Fruit fly (Drosophila melanogaster) whole organism, embryonic: ENCODE measurements around the gene CIA30.
A peak's percentile ranks its signal among the peaks of the same experiment; 100 is the strongest.

Experiments used
- Atf-2 ChIP-seq: fragments of 200-800 bp; sonication (Bioruptor generic); optimal IDR thresholded peaks from 2 replicates; lab custom pipeline; 2016; ENCODE audit warnings: missing biosample characterization, missing genetic modification characterization
- CG1024 ChIP-seq: fragments of 200-800 bp; sonication (Bioruptor generic); IDR thresholded peaks from 2 replicates; pipeline ENCODE4 v1.3.6; 2022; ENCODE audit warnings: missing biosample characterization, missing genetic modification characterization
- CG10431 ChIP-seq: fragments of 200-800 bp; sonication (Bioruptor generic); optimal IDR thresholded peaks from 3 replicates; lab custom pipeline; 2018; ENCODE audit warnings: missing biosample characterization, mild to moderate bottlenecking, missing genetic modification characterization
- CG15269 ChIP-seq: fragments of 200-800 bp; sonication (Bioruptor generic); optimal IDR thresholded peaks from 2 replicates; lab custom pipeline; 2018; ENCODE audit warnings: missing biosample characterization, mild to moderate bottlenecking, missing genetic modification characterization, moderate library complexity
- CG15479 ChIP-seq: fragments of 200-800 bp; sonication (Bioruptor generic); optimal IDR thresholded peaks from 3 replicates; lab custom pipeline; 2019; ENCODE audit warnings: missing biosample characterization, mild to moderate bottlenecking, missing genetic modification characterization, moderate library complexity
- CG2202 ChIP-seq: fragments of 200-800 bp; sonication (Bioruptor generic); optimal IDR thresholded peaks from 2 replicates; lab custom pipeline; 2018; ENCODE audit warnings: missing biosample characterization, mild to moderate bottlenecking, missing genetic modification characterization
- CG2875 ChIP-seq: fragments of 200-800 bp; sonication (Bioruptor generic); optimal IDR thresholded peaks from 2 replicates; lab custom pipeline; 2017; ENCODE audit warnings: missing biosample characterization, mild to moderate bottlenecking, missing genetic modification characterization, missing genetic modification reagents
- CG31441 ChIP-seq: fragments of 200-800 bp; sonication (Bioruptor generic); IDR thresholded peaks from 2 replicates; pipeline ENCODE4 v1.3.6; 2022; ENCODE audit warnings: missing biosample characterization, missing genetic modification characterization
- CG32532 ChIP-seq: fragments of 200-800 bp; sonication (Bioruptor generic); IDR thresholded peaks from 2 replicates; pipeline ENCODE4 v1.3.6; 2022; ENCODE audit warnings: missing biosample characterization, missing genetic modification characterization
- CG3281 ChIP-seq: fragments of 200-800 bp; sonication (Bioruptor generic); optimal IDR thresholded peaks from 3 replicates; lab custom pipeline; 2017; ENCODE audit warnings: missing biosample characterization, mild to moderate bottlenecking, missing genetic modification characterization
- CG33557 ChIP-seq: fragments of 200-800 bp; sonication (Bioruptor generic); optimal IDR thresholded peaks from 2 replicates; lab custom pipeline; 2019; ENCODE audit warnings: missing biosample characterization, mild to moderate bottlenecking, missing genetic modification characterization, moderate library complexity
- CG34224 ChIP-seq: fragments of 200-800 bp; sonication (Bioruptor generic); IDR thresholded peaks from 3 replicates; pipeline ENCODE4 v1.3.6; 2022; ENCODE audit warnings: missing biosample characterization, missing genetic modification characterization; ENCODE audit not compliant: partially characterized antibody
- CG4617 ChIP-seq: fragments of 200-800 bp; sonication (Bioruptor generic); optimal IDR thresholded peaks from 3 replicates; lab custom pipeline; 2016; ENCODE audit warnings: missing biosample characterization, missing genetic modification characterization, borderline replicate concordance
- CG4854 ChIP-seq: fragments of 200-800 bp; sonication (Bioruptor generic); optimal IDR thresholded peaks from 2 replicates; lab custom pipeline; 2016; ENCODE audit warnings: missing biosample characterization, missing genetic modification characterization, inconsistent platforms
- CG6272 ChIP-seq: fragments of 200-800 bp; sonication (Bioruptor generic); IDR thresholded peaks from 2 replicates; pipeline ENCODE4 v1.3.6; 2022; ENCODE audit warnings: missing biosample characterization, missing genetic modification characterization
- CG6689 ChIP-seq: fragments of 200-800 bp; sonication (Bioruptor generic); IDR thresholded peaks from 2 replicates; pipeline ENCODE4 v1.3.6; 2022; ENCODE audit warnings: missing biosample characterization, missing genetic modification characterization
- CG6765 ChIP-seq: fragments of 200-800 bp; sonication (Bioruptor generic); optimal IDR thresholded peaks from 3 replicates; lab custom pipeline; 2017; ENCODE audit warnings: missing biosample characterization, mild to moderate bottlenecking, missing genetic modification characterization
- CG7786 ChIP-seq: fragments of 200-800 bp; sonication (Bioruptor generic); optimal IDR thresholded peaks from 2 replicates; lab custom pipeline; 2016; ENCODE audit warnings: missing biosample characterization, missing genetic modification characterization
- CG7963 ChIP-seq: fragments of 200-800 bp; sonication (Bioruptor generic); IDR thresholded peaks from 3 replicates; pipeline ENCODE4 v1.3.6; 2022; ENCODE audit warnings: missing biosample characterization, missing genetic modification characterization; ENCODE audit not compliant: partially characterized antibody
- CG8478 ChIP-seq: fragments of >200 bp; optimal IDR thresholded peaks from 2 replicates; lab custom pipeline; 2018
- Camta ChIP-seq: fragments of 200-800 bp; sonication (Bioruptor generic); optimal IDR thresholded peaks from 2 replicates; lab custom pipeline; 2016; ENCODE audit warnings: missing biosample characterization, missing genetic modification characterization
- CkIIα-i1 ChIP-seq: fragments of 200-800 bp; sonication (Bioruptor generic); IDR thresholded peaks from 2 replicates; pipeline ENCODE4 v1.3.6; 2022; ENCODE audit warnings: missing biosample characterization, missing genetic modification characterization
- Doc2 ChIP-seq: fragments of 200-800 bp; sonication (Bioruptor generic); IDR thresholded peaks from 2 replicates; pipeline ENCODE4 v1.3.6; 2022; ENCODE audit warnings: missing biosample characterization, missing genetic modification characterization
- H15 ChIP-seq: fragments of 200-800 bp; sonication (Bioruptor generic); IDR thresholded peaks from 3 replicates; pipeline ENCODE4 v1.3.6; 2022; ENCODE audit warnings: missing biosample characterization, missing genetic modification characterization
- H2.0 ChIP-seq: fragments of 200-800 bp; sonication (Bioruptor generic); IDR thresholded peaks from 2 replicates; pipeline ENCODE4 v1.3.6; 2022; ENCODE audit warnings: missing biosample characterization, missing genetic modification characterization
- HLHmδ ChIP-seq: fragments of 200-800 bp; sonication (Bioruptor generic); optimal IDR thresholded peaks from 2 replicates; lab custom pipeline; 2018; ENCODE audit warnings: missing biosample characterization, mild to moderate bottlenecking, missing genetic modification characterization, moderate library complexity
- Hr51 ChIP-seq, 2 experiments: fragments of 200-800 bp; sonication (Bioruptor generic); optimal IDR thresholded peaks; 2 replicates in 1 of 2; 3 replicates in 1 of 2; lab custom pipeline; 2016 to 2018; ENCODE audit warnings: missing biosample characterization in 2 of 2, missing genetic modification characterization in 2 of 2, mild to moderate bottlenecking in 1 of 2, moderate library complexity in 1 of 2
- Myb ChIP-seq: fragments of 200-800 bp; sonication (Bioruptor generic); optimal IDR thresholded peaks from 2 replicates; lab custom pipeline; 2016; ENCODE audit warnings: missing biosample characterization, missing genetic modification characterization
- NC2α ChIP-seq: fragments of 200-800 bp; sonication (Bioruptor generic); optimal IDR thresholded peaks from 2 replicates; lab custom pipeline; 2016; ENCODE audit warnings: missing biosample characterization, missing genetic modification characterization
- Neu2 ChIP-seq: fragments of 200-800 bp; sonication (Bioruptor generic); optimal IDR thresholded peaks from 3 replicates; lab custom pipeline; 2016; ENCODE audit warnings: missing biosample characterization, missing genetic modification characterization, borderline replicate concordance
- Usf ChIP-seq: fragments of 200-800 bp; sonication (Bioruptor generic); optimal IDR thresholded peaks from 2 replicates; lab custom pipeline; 2017; ENCODE audit warnings: missing genotype, missing biosample characterization, missing genetic modification characterization
- Xrp1 ChIP-seq: fragments of 200-800 bp; sonication (Bioruptor generic); IDR thresholded peaks from 2 replicates; pipeline ENCODE4 v1.3.6; 2022; ENCODE audit warnings: missing biosample characterization, missing genetic modification characterization
- abd-A ChIP-seq: fragments of 200-800 bp; sonication (Bioruptor generic); optimal IDR thresholded peaks from 3 replicates; lab custom pipeline; 2019; ENCODE audit warnings: missing biosample characterization, mild to moderate bottlenecking, missing genetic modification characterization, moderate library complexity
- cas ChIP-seq: fragments of 200-800 bp; sonication (Bioruptor generic); IDR thresholded peaks from 2 replicates; pipeline ENCODE4 v1.3.6; 2022; ENCODE audit warnings: missing biosample characterization, missing genetic modification characterization
- cg ChIP-seq: fragments of 200-800 bp; sonication (Bioruptor generic); optimal IDR thresholded peaks from 3 replicates; lab custom pipeline; 2019; ENCODE audit warnings: missing biosample characterization, mild to moderate bottlenecking, missing genetic modification characterization, moderate library complexity
- croc ChIP-seq: fragments of 200-800 bp; sonication (Bioruptor generic); conservative IDR thresholded peaks from 3 replicates; pipeline ENCODE4 v1.3.6; 2022; ENCODE audit warnings: missing biosample characterization, missing genetic modification characterization
- crol ChIP-seq: fragments of 200-800 bp; sonication (Bioruptor generic); IDR thresholded peaks from 2 replicates; pipeline ENCODE4 v1.3.6; 2022; ENCODE audit warnings: missing biosample characterization, missing genetic modification characterization
- cwo ChIP-seq: fragments of 200-800 bp; sonication (Bioruptor generic); optimal IDR thresholded peaks from 3 replicates; lab custom pipeline; 2017; ENCODE audit warnings: missing biosample characterization, missing genetic modification characterization, mild to moderate bottlenecking, moderate library complexity, missing genetic modification reagents
- dm ChIP-seq: fragments of 200-800 bp; sonication (Bioruptor generic); optimal IDR thresholded peaks from 3 replicates; lab custom pipeline; 2016; ENCODE audit warnings: missing biosample characterization, missing genetic modification characterization
- fru ChIP-seq: fragments of >200 bp; optimal IDR thresholded peaks from 2 replicates; lab custom pipeline; 2017
- gem ChIP-seq: fragments of 200-800 bp; sonication (Bioruptor generic); optimal IDR thresholded peaks from 2 replicates; lab custom pipeline; 2019; ENCODE audit warnings: missing biosample characterization, mild to moderate bottlenecking, missing genetic modification characterization, moderate library complexity
- inv ChIP-seq: fragments of 200-800 bp; sonication (Bioruptor generic); IDR thresholded peaks from 2 replicates; pipeline ENCODE4 v1.3.6; 2022; ENCODE audit warnings: missing biosample characterization, missing genetic modification characterization; ENCODE audit not compliant: partially characterized antibody
- nom ChIP-seq: fragments of 200-800 bp; sonication (Bioruptor generic); optimal IDR thresholded peaks from 2 replicates; lab custom pipeline; 2017; ENCODE audit warnings: missing biosample characterization, missing genetic modification characterization, mild to moderate bottlenecking, moderate library complexity, missing genetic modification reagents
- pb ChIP-seq: fragments of 200-800 bp; sonication (Bioruptor generic); optimal IDR thresholded peaks from 3 replicates; lab custom pipeline; 2016; ENCODE audit warnings: missing biosample characterization, missing genetic modification characterization
- peb ChIP-seq: fragments of 200-800 bp; sonication (Bioruptor generic); IDR thresholded peaks from 2 replicates; pipeline ENCODE4 v1.3.6; 2022; ENCODE audit warnings: missing biosample characterization, missing genetic modification characterization
- sob ChIP-seq: fragments of 200-800 bp; sonication (Bioruptor generic); IDR thresholded peaks from 2 replicates; pipeline ENCODE4 v1.3.6; 2022; ENCODE audit warnings: missing biosample characterization, missing genetic modification characterization
- tgo ChIP-seq: fragments of 200-800 bp; sonication (Bioruptor generic); IDR thresholded peaks from 3 replicates; pipeline ENCODE4 v1.3.6; 2022; ENCODE audit warnings: missing biosample characterization, missing genetic modification characterization
- ttk ChIP-seq: fragments of 200-800 bp; sonication (Bioruptor generic); IDR thresholded peaks from 2 replicates; pipeline ENCODE4 v2.1.2; 2022; ENCODE audit warnings: missing biosample characterization, missing genetic modification characterization
- twi ChIP-seq: fragments of 200-800 bp; optimal IDR thresholded peaks from 2 replicates; lab custom pipeline; 2019; ENCODE audit warnings: missing biosample characterization, mild to moderate bottlenecking, missing genetic modification characterization, moderate library complexity
- unc-4 ChIP-seq: fragments of 200-800 bp; sonication (Bioruptor generic); IDR thresholded peaks from 2 replicates; pipeline ENCODE4 v1.3.6; 2022; ENCODE audit warnings: missing biosample characterization, missing genetic modification characterization; ENCODE audit not compliant: partially characterized antibody
- wdn ChIP-seq: fragments of 200-800 bp; sonication (Bioruptor generic); IDR thresholded peaks from 2 replicates; pipeline ENCODE4 v1.3.6; 2022; ENCODE audit warnings: missing biosample characterization, missing genetic modification characterization
- wek ChIP-seq: fragments of 200-800 bp; sonication (Bioruptor generic); optimal IDR thresholded peaks from 3 replicates; lab custom pipeline; 2018; ENCODE audit warnings: missing biosample characterization, mild to moderate bottlenecking, missing genetic modification characterization, moderate library complexity

Gene CIA30

DNA sequence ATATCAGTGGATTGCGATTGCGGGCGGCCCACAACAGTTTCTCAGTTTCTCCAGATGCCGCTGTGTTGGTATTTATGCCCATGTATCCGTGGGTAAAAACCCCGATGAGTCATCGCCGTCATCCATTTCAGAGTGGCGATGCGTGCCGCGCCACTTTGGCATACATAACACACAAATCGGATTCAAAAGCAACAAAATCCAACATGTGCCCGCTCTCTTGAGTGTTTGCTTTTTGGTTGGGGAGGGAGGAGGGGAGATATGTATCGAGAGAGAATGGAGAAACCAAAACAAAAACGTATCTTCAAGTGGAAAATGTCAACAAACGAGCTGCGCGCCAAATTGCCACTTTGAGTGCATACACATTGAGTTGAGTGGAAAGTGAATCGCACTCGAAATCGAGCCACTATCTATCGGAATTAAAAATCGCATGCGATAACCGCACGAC is 34.9 kb downstream of the CIA30 start (continued):
- no peak for TF ChIP-seq CG8478 (lab: Kevin White, UChicago)
- no peak for TF ChIP-seq CG6689 (GFP tag; lab: Robert Waterston, UW)
- TF ChIP-seq CG3281 (GFP tag; lab: Kevin White, UChicago), result no peak
- TF ChIP-seq CG1024 (GFP tag; lab: Robert Waterston, UW), result no peak
- TF ChIP-seq dm, result no peak
- TF ChIP-seq Doc2, result no peak
- no peak for TF ChIP-seq H2.0
- peak; percentile 59 for TF ChIP-seq HLHmδ (GFP tag; lab: Kevin White, UChicago)
- TF ChIP-seq cwo (GFP tag; lab: Kevin White, UChicago), result peak; percentile 21
- peak; percentile 92 for TF ChIP-seq abd-A (tag; lab: Kevin White, UChicago)
- TF ChIP-seq NC2α (GFP tag; lab: Kevin White, UChicago), result no peak
- TF ChIP-seq Neu2 (GFP tag; lab: Kevin White, UChicago), result no peak
- no peak for TF ChIP-seq Myb (GFP tag; lab: Kevin White, UChicago)
- TF ChIP-seq wek, result peak; percentile 83
- no peak for TF ChIP-seq sob (GFP tag; lab: Robert Waterston, UW)
- no peak for TF ChIP-seq peb (GFP tag; lab: Robert Waterston, UW)
- no peak for TF ChIP-seq ttk
- peak; percentile 65 for TF ChIP-seq CG15479 (GFP tag; lab: Kevin White, UChicago)
- no peak for TF ChIP-seq cas (GFP tag; lab: Robert Waterston, UW)
- no peak for TF ChIP-seq croc (GFP tag; lab: Robert Waterston, UW)
- peak; percentile 30; the same call in 1 of the 2 replicates for TF ChIP-seq unc-4
- no peak for TF ChIP-seq wdn (GFP tag; lab: Robert Waterston, UW)
- peak; percentile 13 for TF ChIP-seq CG2202 (tag; lab: Kevin White, UChicago)
- no peak for TF ChIP-seq CG31441 (GFP tag; lab: Robert Waterston, UW)
- no peak for TF ChIP-seq fru (lab: Kevin White, UChicago)
- TF ChIP-seq CkIIα-i1, result no peak
- no peak for TF ChIP-seq Usf
- TF ChIP-seq Xrp1 (GFP tag; lab: Robert Waterston, UW), result no peak
- peak; percentile 77 for TF ChIP-seq cg
- no peak for TF ChIP-seq CG4854
- TF ChIP-seq CG7786 (GFP tag; lab: Kevin White, UChicago), result no peak
- TF ChIP-seq CG10431 (GFP tag; lab: Kevin White, UChicago), result peak; percentile 61
- peak; percentile 45 for TF ChIP-seq CG2875
- TF ChIP-seq CG6272 (GFP tag; lab: Robert Waterston, UW), result no peak
- TF ChIP-seq crol, result peak; percentile 96
- no peak for TF ChIP-seq gem
- no peak for TF ChIP-seq Camta (GFP tag; lab: Kevin White, UChicago)
- peak; percentile 24 for TF ChIP-seq CG15269 (tag; lab: Kevin White, UChicago)
- TF ChIP-seq H15, result no peak
- peak in 1 of 2 experiments; percentile 4 for TF ChIP-seq Hr51 (GFP tag; optimal IDR thresholded peaks at IDR 0.05; lab: Kevin White, UChicago)
- TF ChIP-seq twi (tag; lab: Kevin White, UChicago), result peak; percentile 80
- TF ChIP-seq CG32532 (GFP tag; lab: Robert Waterston, UW), result no peak
- no peak for TF ChIP-seq CG33557 (GFP tag; lab: Kevin White, UChicago)
- TF ChIP-seq Atf-2 (GFP tag; lab: Kevin White, UChicago), result no peak
- TF ChIP-seq CG4617 (GFP tag; lab: Kevin White, UChicago), result no peak
- no peak for TF ChIP-seq nom (GFP tag; lab: Kevin White, UChicago)
- TF ChIP-seq CG7963 (GFP tag; lab: Robert Waterston, UW), result no peak
- peak; percentile 87 for TF ChIP-seq CG34224
- no peak for TF ChIP-seq CG6765 (GFP tag; lab: Kevin White, UChicago)
- peak; percentile 33; the same call in 1 of the 2 replicates for TF ChIP-seq inv (GFP tag; lab: Robert Waterston, UW)
- no peak for TF ChIP-seq pb
- TF ChIP-seq tgo (GFP tag; lab: Robert Waterston, UW), result no peak; the same call in 2 of the 3 replicates
